Fruit fly (Drosophila melanogaster) whole organism, embryonic: ENCODE measurements around the gene CG10132.

Experiments
- CG10274 ChIP-seq: fragments of 200-800 bp; sonication (Bioruptor generic); optimal IDR thresholded peaks from 3 replicates; lab custom pipeline; 2017; ENCODE audit warnings: missing biosample characterization, mild to moderate bottlenecking, missing genetic modification characterization
- CG10543 ChIP-seq: fragments of 200-800 bp; sonication (Bioruptor generic); optimal IDR thresholded peaks from 3 replicates; lab custom pipeline; 2017; ENCODE audit warnings: missing biosample characterization, mild to moderate bottlenecking, missing genetic modification characterization, moderate library complexity
- CG11247 ChIP-seq: fragments of 200-800 bp; sonication (Bioruptor generic); IDR thresholded peaks from 2 replicates; pipeline ENCODE4 v1.3.6; 2022; ENCODE audit warnings: missing biosample characterization, missing genetic modification characterization
- CG11560 ChIP-seq: fragments of 200-800 bp; sonication (Bioruptor generic); IDR thresholded peaks from 3 replicates; pipeline ENCODE4 v1.3.6; 2022; ENCODE audit warnings: missing biosample characterization, missing genetic modification characterization
- CG12744 ChIP-seq: fragments of 200-800 bp; sonication (Bioruptor generic); optimal IDR thresholded peaks from 2 replicates; lab custom pipeline; 2016; ENCODE audit warnings: missing biosample characterization, missing genetic modification characterization
- CG12769 ChIP-seq: fragments of 200-800 bp; sonication (Bioruptor generic); optimal IDR thresholded peaks from 2 replicates; lab custom pipeline; 2019; ENCODE audit warnings: missing biosample characterization, mild to moderate bottlenecking, missing genetic modification characterization, moderate library complexity
- CG17186 ChIP-seq: fragments of 200-800 bp; sonication (Bioruptor generic); optimal IDR thresholded peaks from 3 replicates; lab custom pipeline; 2017; ENCODE audit warnings: missing biosample characterization, missing genetic modification reagents, missing genetic modification characterization
- CG18619 ChIP-seq: fragments of 200-800 bp; sonication (Bioruptor generic); optimal IDR thresholded peaks from 3 replicates; lab custom pipeline; 2017; ENCODE audit warnings: missing biosample characterization, mild to moderate bottlenecking, missing genetic modification characterization
- CG2875 ChIP-seq: fragments of 200-800 bp; sonication (Bioruptor generic); optimal IDR thresholded peaks from 2 replicates; lab custom pipeline; 2017; ENCODE audit warnings: missing biosample characterization, mild to moderate bottlenecking, missing genetic modification characterization, missing genetic modification reagents
- CG4424 ChIP-seq: fragments of 200-800 bp; sonication (Bioruptor generic); optimal IDR thresholded peaks from 3 replicates; lab custom pipeline; 2016; ENCODE audit warnings: missing biosample characterization, missing genetic modification characterization
- CG5245 ChIP-seq: fragments of 200-800 bp; sonication (Bioruptor generic); optimal IDR thresholded peaks from 3 replicates; lab custom pipeline; 2016; ENCODE audit warnings: missing biosample characterization, missing genetic modification characterization
- CG6175 ChIP-seq: fragments of 200-800 bp; sonication (Bioruptor generic); IDR thresholded peaks from 3 replicates; pipeline ENCODE4 v1.3.6; 2022; ENCODE audit warnings: missing biosample characterization, missing genetic modification characterization
- CG8388 ChIP-seq: fragments of 200-800 bp; sonication (Bioruptor generic); optimal IDR thresholded peaks from 2 replicates; lab custom pipeline; 2019; ENCODE audit warnings: missing biosample characterization, mild to moderate bottlenecking, missing genetic modification characterization, moderate library complexity
- CHES-1-like ChIP-seq: fragments of 200-800 bp; sonication (Bioruptor generic); optimal IDR thresholded peaks from 2 replicates; lab custom pipeline; 2016; ENCODE audit warnings: missing biosample characterization, missing genetic modification characterization
- CrebB ChIP-seq: fragments of 200-800 bp; sonication (Bioruptor generic); optimal IDR thresholded peaks from 3 replicates; lab custom pipeline; 2018; ENCODE audit warnings: missing biosample characterization, mild to moderate bottlenecking, missing genetic modification characterization
- Elba2 ChIP-seq: fragments of 200-800 bp; sonication (Bioruptor generic); optimal IDR thresholded peaks from 3 replicates; lab custom pipeline; 2016; ENCODE audit warnings: missing biosample characterization, missing genetic modification characterization
- HLH54F ChIP-seq: fragments of 200-800 bp; sonication (Bioruptor generic); optimal IDR thresholded peaks from 3 replicates; lab custom pipeline; 2016; ENCODE audit warnings: missing biosample characterization, missing genetic modification characterization
- Hey ChIP-seq: fragments of 200-800 bp; sonication (Bioruptor generic); optimal IDR thresholded peaks from 3 replicates; lab custom pipeline; 2018; ENCODE audit warnings: missing biosample characterization, mild to moderate bottlenecking, missing genetic modification characterization
- Hmr ChIP-seq: fragments of 200-800 bp; sonication (Bioruptor generic); optimal IDR thresholded peaks from 3 replicates; lab custom pipeline; 2017; ENCODE audit warnings: mild to moderate bottlenecking, missing biosample characterization, missing genetic modification reagents, missing genetic modification characterization
- Hr78 ChIP-seq, 2 experiments: fragments of 200-800 bp in 1 of 2; fragments of >200 bp in 1 of 2; sonication (Bioruptor generic) in 1 of 2; optimal IDR thresholded peaks; 2 replicates each; lab custom pipeline; 2017 to 2019; ENCODE audit warnings: missing biosample characterization in 2 of 2, missing genetic modification characterization in 2 of 2, mild to moderate bottlenecking in 1 of 2, moderate library complexity in 1 of 2
- Opbp ChIP-seq: fragments of 200-800 bp; sonication (Bioruptor generic); IDR thresholded peaks from 3 replicates; pipeline ENCODE4 v1.3.6; 2022; ENCODE audit warnings: missing biosample characterization, missing genetic modification characterization; ENCODE audit not compliant: partially characterized antibody
- Six4 ChIP-seq: fragments of 200-800 bp; sonication (Bioruptor generic); optimal IDR thresholded peaks from 2 replicates; lab custom pipeline; 2016; ENCODE audit warnings: missing biosample characterization, missing genetic modification characterization
- Sry-δ ChIP-seq: fragments of 200-800 bp; sonication (Bioruptor generic); optimal IDR thresholded peaks from 2 replicates; lab custom pipeline; 2016; ENCODE audit warnings: missing biosample characterization, missing genetic modification characterization
- Taf1 ChIP-seq: fragments of 200-800 bp; sonication (Bioruptor generic); IDR thresholded peaks from 2 replicates; pipeline ENCODE4 v1.3.6; 2022; ENCODE audit warnings: missing biosample characterization, missing genetic modification characterization
- Tbp ChIP-seq: fragments of >200 bp; optimal IDR thresholded peaks from 2 replicates; lab custom pipeline; 2018; ENCODE audit warnings: missing biosample characterization, missing genetic modification characterization
- ac ChIP-seq: fragments of 200-800 bp; sonication (Bioruptor generic); optimal IDR thresholded peaks from 3 replicates; lab custom pipeline; 2017; ENCODE audit warnings: missing biosample characterization, mild to moderate bottlenecking, missing genetic modification characterization
- al ChIP-seq: fragments of 200-800 bp; sonication (Bioruptor generic); IDR thresholded peaks from 2 replicates; pipeline ENCODE4 v1.3.6; 2022; ENCODE audit warnings: missing biosample characterization, missing genetic modification characterization
- chm ChIP-seq: fragments of 200-800 bp; sonication (Bioruptor generic); IDR thresholded peaks from 2 replicates; pipeline ENCODE4 v1.3.6; 2022; ENCODE audit warnings: missing biosample characterization, missing genetic modification characterization
- ci ChIP-seq: fragments of 200-800 bp; sonication (Bioruptor generic); IDR thresholded peaks from 3 replicates; pipeline ENCODE4 v1.3.6; 2022; ENCODE audit warnings: missing biosample characterization, missing genetic modification characterization
- crp ChIP-seq, 2 experiments: fragments of 200-800 bp; sonication (Bioruptor generic); optimal IDR thresholded peaks; 2 replicates in 1 of 2; 3 replicates in 1 of 2; lab custom pipeline; 2017; ENCODE audit warnings: missing biosample characterization in 2 of 2, missing genetic modification characterization in 2 of 2, mild to moderate bottlenecking in 1 of 2, moderate library complexity in 1 of 2
- dysf ChIP-seq: fragments of 200-800 bp; sonication (Bioruptor generic); IDR thresholded peaks from 3 replicates; pipeline ENCODE4 v1.3.6; 2022; ENCODE audit warnings: missing biosample characterization, missing genetic modification characterization
- gcm ChIP-seq: fragments of 200-800 bp; sonication (Bioruptor generic); optimal IDR thresholded peaks from 2 replicates; lab custom pipeline; 2019; ENCODE audit warnings: missing biosample characterization, mild to moderate bottlenecking, missing genetic modification characterization, moderate library complexity
- gcm2 ChIP-seq: fragments of 200-800 bp; sonication (Bioruptor generic); optimal IDR thresholded peaks from 2 replicates; lab custom pipeline; 2016; ENCODE audit warnings: missing biosample characterization, missing genetic modification characterization
- insv ChIP-seq, 2 experiments: fragments of 200-800 bp; sonication (Bioruptor generic); optimal IDR thresholded peaks; 3 replicates each; lab custom pipeline; 2016 to 2018; ENCODE audit warnings: missing biosample characterization in 2 of 2, missing genetic modification characterization in 2 of 2
- inv ChIP-seq: fragments of 200-800 bp; sonication (Bioruptor generic); IDR thresholded peaks from 2 replicates; pipeline ENCODE4 v1.3.6; 2022; ENCODE audit warnings: missing biosample characterization, missing genetic modification characterization; ENCODE audit not compliant: partially characterized antibody
- lmd ChIP-seq: fragments of 200-800 bp; sonication (Bioruptor generic); IDR thresholded peaks from 2 replicates; pipeline ENCODE4 v1.3.6; 2022; ENCODE audit warnings: missing biosample characterization, missing genetic modification characterization
- lov ChIP-seq, 2 experiments: fragments of 200-800 bp in 1 of 2; fragments of >200 bp in 1 of 2; sonication (Bioruptor generic) in 1 of 2; IDR thresholded peaks in 1 of 2; optimal IDR thresholded peaks in 1 of 2; 2 replicates in 1 of 2; 3 replicates in 1 of 2; pipeline versions ENCODE4 v1.3.6 to Lab custom; 2017 to 2022; ENCODE audit warnings: missing biosample characterization in 1 of 2, missing genetic modification characterization in 1 of 2
- mam ChIP-seq: fragments of 200-800 bp; sonication (Bioruptor generic); optimal IDR thresholded peaks from 3 replicates; lab custom pipeline; 2016; ENCODE audit warnings: missing biosample characterization, missing genetic modification characterization
- nmo ChIP-seq: fragments of 200-800 bp; sonication (Bioruptor generic); optimal IDR thresholded peaks from 2 replicates; lab custom pipeline; 2018; ENCODE audit warnings: missing biosample characterization, mild to moderate bottlenecking, missing genetic modification characterization, moderate library complexity
- onecut ChIP-seq: fragments of 200-800 bp; sonication (Bioruptor generic); IDR thresholded peaks from 2 replicates; pipeline ENCODE4 v1.3.6; 2022; ENCODE audit warnings: missing biosample characterization, missing genetic modification characterization
- pan ChIP-seq, 4 experiments: fragments of >200 bp in 3 of 4; fragments of 200-800 bp in 1 of 4; sonication (Bioruptor generic) in 1 of 4; optimal IDR thresholded peaks in 3 of 4; IDR thresholded peaks in 1 of 4; 2 replicates each; pipeline versions ENCODE4 v1.3.6 to Lab custom; 2017 to 2022; ENCODE audit warnings: missing biosample characterization in 2 of 4, missing genetic modification characterization in 2 of 4, mixed read lengths in 1 of 4
- sima ChIP-seq: fragments of 200-800 bp; sonication (Bioruptor generic); optimal IDR thresholded peaks from 2 replicates; lab custom pipeline; 2016; ENCODE audit warnings: missing biosample characterization, missing genetic modification characterization
- sisA ChIP-seq: fragments of 200-800 bp; sonication (Bioruptor generic); IDR thresholded peaks from 2 replicates; pipeline ENCODE4 v1.3.6; 2022; ENCODE audit warnings: missing biosample characterization, missing genetic modification characterization
- slbo ChIP-seq: fragments of 200-800 bp; sonication (Bioruptor generic); IDR thresholded peaks from 2 replicates; pipeline ENCODE4 v1.3.6; 2022; ENCODE audit warnings: missing biosample characterization, missing genetic modification characterization
- slou ChIP-seq: fragments of 200-800 bp; sonication (Bioruptor generic); optimal IDR thresholded peaks from 3 replicates; lab custom pipeline; 2016; ENCODE audit warnings: missing biosample characterization, missing genetic modification characterization
- sug ChIP-seq: fragments of 200-800 bp; optimal IDR thresholded peaks from 2 replicates; lab custom pipeline; 2019; ENCODE audit warnings: missing biosample characterization, mild to moderate bottlenecking, missing genetic modification characterization, moderate library complexity
- vfl ChIP-seq: fragments of 200-800 bp; sonication (Bioruptor generic); optimal IDR thresholded peaks from 2 replicates; lab custom pipeline; 2016; ENCODE audit warnings: missing biosample characterization, missing genetic modification characterization
- vvl ChIP-seq: fragments of 200-800 bp; sonication (Bioruptor generic); IDR thresholded peaks from 2 replicates; pipeline ENCODE4 v1.3.6; 2022; ENCODE audit warnings: missing biosample characterization, missing genetic modification characterization
- wdn ChIP-seq: fragments of 200-800 bp; sonication (Bioruptor generic); IDR thresholded peaks from 2 replicates; pipeline ENCODE4 v1.3.6; 2022; ENCODE audit warnings: missing biosample characterization, missing genetic modification characterization
- zen ChIP-seq: fragments of 200-800 bp; sonication (Bioruptor generic); optimal IDR thresholded peaks from 3 replicates; lab custom pipeline; 2018; ENCODE audit warnings: missing biosample characterization, mild to moderate bottlenecking, missing genetic modification characterization, moderate library complexity
- zfh2 ChIP-seq: fragments of 200-800 bp; sonication (Bioruptor generic); optimal IDR thresholded peaks from 2 replicates; lab custom pipeline; 2016; ENCODE audit warnings: missing biosample characterization, missing genetic modification characterization

CG10132 gene

DNA sequence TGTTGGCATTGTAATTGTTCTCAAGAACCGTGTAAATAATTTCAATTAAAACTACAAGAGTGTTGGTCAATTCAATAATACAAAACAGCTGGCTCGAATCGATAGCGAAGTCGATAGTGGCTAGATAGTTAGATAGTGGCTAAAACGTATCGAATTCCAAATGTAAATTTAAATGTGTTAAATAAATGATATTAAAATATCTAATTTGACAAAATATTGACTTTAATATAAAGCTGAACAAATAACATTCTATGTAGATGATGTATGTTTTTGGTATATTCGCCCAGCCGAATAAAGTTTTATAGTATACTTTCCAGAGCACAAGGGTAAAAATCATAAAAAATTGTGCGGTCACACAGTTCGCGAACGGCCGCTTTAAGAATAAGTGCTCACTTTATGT, 7.7 kb downstream of the CG10132 start, which contains the start of the genes Dpm1 and CG10137 (continued):
- TF ChIP-seq sima (GFP tag; lab: Kevin White, UChicago), result no peak
- no peak for TF ChIP-seq vvl (GFP tag; lab: Robert Waterston, UW)
- TF ChIP-seq Taf1 (GFP tag; lab: Robert Waterston, UW), result no peak
- no peak for TF ChIP-seq CG8388 (GFP tag; lab: Kevin White, UChicago)
- peak; percentile 82 to 94 for TF ChIP-seq crp (GFP tag; optimal IDR thresholded peaks at IDR 0.05; lab: Kevin White, UChicago)
- TF ChIP-seq chm (GFP tag; lab: Robert Waterston, UW), result no peak
- TF ChIP-seq CG6175 (GFP tag; lab: Robert Waterston, UW), result no peak
- peak; percentile 6 for TF ChIP-seq CrebB
- TF ChIP-seq wdn (GFP tag; lab: Robert Waterston, UW), result no peak
- TF ChIP-seq CG10274, result no peak
- TF ChIP-seq nmo (GFP tag; lab: Kevin White, UChicago), result peak; percentile 61
- no peak for TF ChIP-seq gcm2 (GFP tag; lab: Kevin White, UChicago)
- no peak for TF ChIP-seq HLH54F
- TF ChIP-seq CG12744 (GFP tag; lab: Kevin White, UChicago), result no peak
- TF ChIP-seq ac (GFP tag; lab: Kevin White, UChicago), result no peak
- TF ChIP-seq CHES-1-like (GFP tag; lab: Kevin White, UChicago), result no peak
- no peak for TF ChIP-seq CG4424 (GFP tag; lab: Kevin White, UChicago)
- no peak for TF ChIP-seq CG5245 (GFP tag; lab: Kevin White, UChicago)
- no peak for TF ChIP-seq Tbp (GFP tag; lab: Kevin White, UChicago)
- TF ChIP-seq CG18619 (GFP tag; lab: Kevin White, UChicago), result no peak
- no peak for TF ChIP-seq CG11560 (tag; lab: Robert Waterston, UW)
- no peak for TF ChIP-seq mam
- TF ChIP-seq pan (optimal IDR thresholded peaks at IDR 0.05; lab: Kevin White, UChicago), result no peak
- no peak for TF ChIP-seq pan (GFP tag; optimal IDR thresholded peaks at IDR 0.05 in 1 of 2, IDR thresholded peaks at IDR 0.05 in 1 of 2)
- TF ChIP-seq sisA (GFP tag; lab: Robert Waterston, UW), result no peak
- TF ChIP-seq CG11247 (GFP tag; lab: Robert Waterston, UW), result no peak
- TF ChIP-seq onecut (GFP tag; lab: Robert Waterston, UW), result no peak; the same call in 1 of the 2 replicates
- TF ChIP-seq slou (GFP tag; lab: Kevin White, UChicago), result no peak
- TF ChIP-seq Hey (tag; lab: Kevin White, UChicago), result no peak
- peak; percentile 15 for TF ChIP-seq CG17186 (GFP tag; lab: Kevin White, UChicago)
- peak; percentile 78 for TF ChIP-seq Opbp
- no peak for TF ChIP-seq dysf (GFP tag; lab: Robert Waterston, UW)
- no peak for TF ChIP-seq ci (GFP tag; lab: Robert Waterston, UW)
- no peak for TF ChIP-seq CG12769 (tag; lab: Kevin White, UChicago)
- TF ChIP-seq inv (GFP tag; lab: Robert Waterston, UW), result peak; percentile 40; the same call in 1 of the 2 replicates
- TF ChIP-seq insv (GFP tag; optimal IDR thresholded peaks at IDR 0.05; lab: Kevin White, UChicago), result no peak
- peak; percentile 51 for TF ChIP-seq zen (tag; lab: Kevin White, UChicago)
- TF ChIP-seq sug (tag; lab: Kevin White, UChicago), result peak; percentile 5
- no peak for TF ChIP-seq CG2875 (GFP tag; lab: Kevin White, UChicago)
- TF ChIP-seq Hr78 (GFP tag; optimal IDR thresholded peaks at IDR 0.05; lab: Kevin White, UChicago), result no peak
- no peak for TF ChIP-seq zfh2
- no peak for TF ChIP-seq Elba2 (GFP tag; lab: Kevin White, UChicago)
- no peak for TF ChIP-seq lov (optimal IDR thresholded peaks at IDR 0.05; lab: Kevin White, UChicago)
- no peak for TF ChIP-seq lov (GFP tag; IDR thresholded peaks at IDR 0.05; lab: Robert Waterston, UW)
- TF ChIP-seq gcm (GFP tag; lab: Kevin White, UChicago), result no peak
- TF ChIP-seq slbo (GFP tag; lab: Robert Waterston, UW), result no peak
- no peak for TF ChIP-seq vfl (GFP tag; lab: Kevin White, UChicago)
- no peak for TF ChIP-seq lmd (GFP tag; lab: Robert Waterston, UW)
- TF ChIP-seq Six4 (GFP tag; lab: Kevin White, UChicago), result no peak
- TF ChIP-seq Sry-δ (GFP tag; lab: Kevin White, UChicago), result peak; percentile 35
- TF ChIP-seq Hmr, result peak; percentile 42
- no peak for TF ChIP-seq CG10543 (GFP tag; lab: Kevin White, UChicago)
- TF ChIP-seq al (GFP tag; lab: Robert Waterston, UW), result no peak
